Worm (Caenorhabditis elegans) whole organism, L4/young adult: Measurements from ENCODE around the gene D2096.10.
"Not testable (repeated sequence)": the region's sequence is repeated elsewhere in the genome, so short reads cannot be mapped to it uniquely, and the experiment has no call there.

Experiments
- W03F9.2 ChIP-seq: fragments of 150-350 bp; optimal IDR thresholded peaks from 2 replicates; lab custom pipeline; 2014; ENCODE audit warnings: missing biosample characterization, missing genetic modification characterization
- dao-5 ChIP-seq: sonication (generic microtip); optimal IDR thresholded peaks from 2 replicates; lab custom pipeline; 2016; ENCODE audit warnings: missing genotype, missing genetic modification characterization, moderate library complexity, missing compliant biosample characterization
- him-1 ChIP-seq: sonication (generic microtip); optimal IDR thresholded peaks from 2 replicates; lab custom pipeline; 2016; ENCODE audit warnings: missing genotype, missing genetic modification reagents, missing genetic modification characterization, missing compliant biosample characterization

D2096.10 gene

DNA sequence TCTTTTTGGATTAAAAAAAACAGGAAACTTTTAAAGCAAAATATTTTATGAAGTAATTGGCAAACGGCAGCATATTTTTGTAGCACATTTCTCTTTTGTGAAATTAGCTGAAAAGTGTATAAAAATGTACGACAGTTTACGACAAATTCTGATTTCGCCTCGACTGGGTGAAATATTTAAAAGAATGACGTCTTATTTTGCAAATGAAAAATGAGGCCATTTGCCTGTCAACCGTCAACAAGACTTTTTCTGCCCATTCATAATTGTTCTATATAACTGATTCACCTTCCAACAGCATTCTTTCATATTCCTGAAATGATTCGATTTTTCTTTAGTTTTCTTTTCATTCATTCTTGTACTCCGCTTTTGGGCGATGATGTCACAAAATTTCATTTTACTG lies 33.4 kb downstream of the D2096.10 start, which contains the start of the genes F17E9.2 and col-116:
F17E9.2 (plus strand) TSS at position 301 of the 400 bp plus-strand sequence.
col-116 (plus strand) TSS at position 315 of the 400 bp plus-strand sequence.
- TF ChIP-seq W03F9.2 (tag; lab: Kevin White, UChicago): no peak
- TF ChIP-seq him-1 (tag; lab: Kevin White, UChicago): no peak
- TF ChIP-seq dao-5 (tag; lab: Kevin White, UChicago): no peak

DNA sequence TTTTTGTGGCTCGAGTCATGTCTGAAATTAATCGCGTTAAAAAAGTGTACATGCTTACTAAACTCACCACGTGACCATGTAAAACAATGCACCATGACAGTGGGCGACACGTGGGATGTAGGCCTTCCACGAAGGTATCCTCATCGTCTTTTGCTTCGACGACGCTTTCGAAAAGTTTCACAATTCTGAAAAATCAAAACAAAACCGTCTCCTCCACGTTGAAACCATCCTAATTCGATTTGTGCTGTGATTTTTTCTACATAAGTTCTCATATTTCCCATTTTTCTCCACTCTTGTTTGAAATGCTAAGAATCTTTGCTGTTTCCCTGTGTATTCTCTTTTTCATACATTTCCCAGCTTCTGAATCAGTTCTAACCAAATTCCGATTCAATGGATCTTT lies 34.5 kb downstream of the D2096.10 start, which contains the start of gene F17E9.3:
F17E9.3 (plus strand) TSS at position 301 of the 400 bp plus-strand sequence.
- TF ChIP-seq W03F9.2 (tag; lab: Kevin White, UChicago) (no peak), him-1 (tag; lab: Kevin White, UChicago) (no peak), dao-5 (tag; lab: Kevin White, UChicago) (no peak)

DNA sequence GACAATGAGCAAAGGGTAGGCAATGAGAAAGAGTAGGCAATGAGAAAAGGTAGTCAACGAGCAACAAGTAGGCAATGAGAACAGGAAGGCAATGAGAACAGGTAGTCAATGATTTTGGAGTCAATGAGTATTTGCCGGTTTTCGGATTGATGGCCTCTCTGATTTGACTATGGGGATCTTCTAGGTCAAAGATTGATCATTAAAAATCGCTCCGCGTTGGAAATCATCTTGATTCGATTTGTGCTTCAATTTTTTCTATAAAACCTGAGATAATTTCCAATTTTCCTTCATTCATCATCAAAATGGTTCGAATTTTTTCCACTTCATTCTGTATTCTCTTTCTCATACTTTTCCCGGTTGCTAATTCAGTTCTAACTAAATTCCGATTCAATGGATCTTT lies 37.0 kb downstream of the D2096.10 start, which contains the start of gene F17E9.16:
F17E9.16 (plus strand) TSS at position 301 of the 400 bp plus-strand sequence.
- TF ChIP-seq him-1, W03F9.2, dao-5 (tag; lab: Kevin White, UChicago): not testable (repeated sequence)

- TF ChIP-seq W03F9.2 (tag; lab: Kevin White, UChicago): no peak
- TF ChIP-seq dao-5 (tag; lab: Kevin White, UChicago): no peak
- TF ChIP-seq him-1 (tag; lab: Kevin White, UChicago): no peak
Observed at ce11 chrIV:8348073-8348472, 41.0 kb downstream of the D2096.10 start, which contains the start of gene F17E9.4. Gene F17E9.4, plus strand, starts transcription at chrIV:8348373.

DNA sequence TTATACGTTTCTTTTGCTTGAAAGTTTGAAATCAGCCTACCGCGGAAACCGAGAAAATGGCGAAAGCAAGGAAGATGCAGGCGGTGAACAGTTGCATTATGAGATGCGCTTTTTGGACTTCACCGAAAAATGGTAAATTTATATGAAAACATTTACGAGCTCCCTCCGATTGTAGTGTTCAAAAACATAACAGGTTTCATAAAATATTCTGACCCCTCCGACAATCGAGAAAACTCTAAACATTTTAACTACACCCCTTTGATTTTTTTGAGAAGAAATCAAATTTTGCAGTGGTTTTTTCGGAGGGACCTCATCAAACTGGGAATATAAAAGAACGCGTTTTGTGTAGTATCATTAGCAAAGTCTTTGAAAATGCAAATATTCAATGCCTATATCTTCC lies 42.0 kb downstream of the D2096.10 start, which contains the start of the genes F17E9.18 and F17E9.15:
F17E9.18 (minus strand) TSS at position 101 of the 400 bp plus-strand sequence.
F17E9.15 (plus strand) TSS at position 368 of the 400 bp plus-strand sequence.
- TF ChIP-seq dao-5 (tag; lab: Kevin White, UChicago) (no peak), W03F9.2 (tag; lab: Kevin White, UChicago) (no peak), him-1 (tag; lab: Kevin White, UChicago) (no peak)

- TF ChIP-seq W03F9.2 (tag; lab: Kevin White, UChicago): no peak
Observed at ce11 chrIV:8345518-8345917, 43.5 kb downstream of the D2096.10 start, which contains the start of gene F17E9.5. Gene F17E9.5, plus strand, starts transcription at chrIV:8345818.

- TF ChIP-seq dao-5 (tag; lab: Kevin White, UChicago): no peak
- no peak for TF ChIP-seq him-1 (tag; lab: Kevin White, UChicago)
- no peak for TF ChIP-seq W03F9.2 (tag; lab: Kevin White, UChicago)
Observed at ce11 chrIV:8342385-8342784, 46.7 kb downstream of the D2096.10 start, which contains the start of gene lgc-5. Gene lgc-5, plus strand, starts transcription at chrIV:8342685.

DNA sequence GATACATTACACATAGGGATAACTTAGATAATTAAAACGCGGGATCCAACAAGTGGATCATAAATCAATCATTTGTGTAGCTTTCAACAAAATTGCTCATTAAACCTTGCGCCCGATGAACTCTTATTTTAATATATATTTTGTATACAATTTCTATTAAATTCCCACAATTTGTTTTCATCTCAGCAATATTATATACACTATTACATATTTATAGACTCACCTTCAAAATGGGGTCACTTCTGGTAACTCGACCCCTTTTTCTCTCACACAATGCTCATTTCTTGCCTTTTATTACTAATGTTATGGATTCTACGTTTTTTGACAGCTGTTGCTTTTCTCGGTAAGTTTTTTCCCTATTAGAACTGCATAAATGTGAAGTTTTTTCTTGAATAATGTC lies 49.4 kb downstream of the D2096.10 start, which contains the start of gene lgc-6:
lgc-6 (plus strand) TSS at position 301 of the 400 bp plus-strand sequence.
- TF ChIP-seq dao-5 (tag; lab: Kevin White, UChicago) (no peak), him-1 (tag; lab: Kevin White, UChicago) (no peak), W03F9.2 (tag; lab: Kevin White, UChicago) (no peak)
